Worm (Caenorhabditis elegans): ENCODE measurements around the gene H20E11.2.

DNA sequence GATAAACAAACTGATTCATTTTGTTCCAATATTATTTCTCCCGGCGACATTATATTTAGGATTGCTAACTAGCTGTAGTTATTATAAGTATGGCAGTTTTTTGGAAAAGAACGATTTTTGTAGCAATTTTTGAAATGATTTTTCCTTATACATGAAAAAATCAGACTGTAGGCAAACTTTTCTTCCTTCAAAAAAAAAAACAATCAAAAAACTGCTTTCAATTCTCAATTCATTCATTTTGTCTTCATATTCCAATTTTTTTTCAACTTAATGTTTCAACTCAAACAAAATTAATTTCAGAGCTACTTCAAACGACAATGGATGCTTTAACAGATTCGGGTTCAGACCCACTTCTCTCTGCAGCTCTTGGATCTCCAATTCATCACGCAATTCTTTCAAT is 15.8 kb upstream of the H20E11.2 start, which contains the start of gene ceh-48:
- TF ChIP-seq dao-5 (tag; optimal IDR thresholded peaks at IDR 0.05) (no peak), him-1 (tag; optimal IDR thresholded peaks at IDR 0.05) (no peak)

Data from whole organism, L4/young adult.